Worm (Caenorhabditis elegans) whole organism, late embryonic: ENCODE data around the gene sid-5.

Source experiments
- ama-1 ChIP-seq: fragments of 150-350 bp; optimal IDR thresholded peaks from 2 replicates; lab custom pipeline; 2014
- ceh-2 ChIP-seq: sonication (generic microtip); optimal IDR thresholded peaks from 2 replicates; lab custom pipeline; 2016; ENCODE audit warnings: missing genotype, missing genetic modification characterization, missing compliant biosample characterization
- elt-2 ChIP-seq: sonication (generic microtip); optimal IDR thresholded peaks from 2 replicates; lab custom pipeline; 2016; ENCODE audit warnings: missing genetic modification reagents, missing genetic modification characterization, missing compliant biosample characterization
- hlh-30 ChIP-seq: sonication (generic microtip); optimal IDR thresholded peaks from 2 replicates; lab custom pipeline; 2017; ENCODE audit warnings: antibody characterized with exemption, missing genetic modification characterization, missing compliant biosample characterization; ENCODE audit not compliant: insufficient read depth
- pqm-1 ChIP-seq: sonication (generic microtip); optimal IDR thresholded peaks from 2 replicates; lab custom pipeline; 2016; ENCODE audit warnings: missing genetic modification characterization, missing compliant biosample characterization
- sox-2 ChIP-seq: fragments of 200-800 bp; sonication (Bioruptor generic); IDR thresholded peaks from 2 replicates; pipeline ENCODE4 v1.3.6; 2022; ENCODE audit warnings: missing genetic modification reagents, missing genetic modification characterization, missing compliant biosample characterization

- TF ChIP-seq pqm-1 (tag; lab: Kevin White, UChicago) (no peak), ama-1 (lab: Kevin White, UChicago) (no peak), elt-2 (tag; lab: Kevin White, UChicago) (no peak), ceh-2 (no peak), sox-2 (GFP tag; lab: Robert Waterston, UW) (no peak), hlh-30 (tag; lab: Kevin White, UChicago) (no peak)
These were observed 27.1 kb upstream of the sid-5 start, which contains the start of gene col-173 for ce11 chrX:6877436-6877835.
